Worm (Caenorhabditis elegans) whole organism, late embryonic: ENCODE measurements around the gene icl-1.
A peak's percentile ranks its signal among the peaks of the same experiment; 100 is the strongest.

ENCODE experiments used
- C08G9.2 ChIP-seq: sonication (generic microtip); optimal IDR thresholded peaks from 2 replicates; lab custom pipeline; 2016; ENCODE audit warnings: mild to moderate bottlenecking, missing genetic modification characterization, moderate library complexity, missing compliant biosample characterization
- C38D4.7 ChIP-seq: fragments of 200-800 bp; sonication (Bioruptor generic); optimal IDR thresholded peaks from 2 replicates; lab custom pipeline; 2018; ENCODE audit warnings: mild to moderate bottlenecking, missing genetic modification characterization, moderate library complexity, missing compliant biosample characterization
- F13H6.1 ChIP-seq: sonication (generic microtip); optimal IDR thresholded peaks from 2 replicates; lab custom pipeline; 2016; ENCODE audit warnings: missing genetic modification characterization, missing compliant biosample characterization
- K09A11.1 ChIP-seq: sonication (generic microtip); optimal IDR thresholded peaks from 2 replicates; lab custom pipeline; 2017; ENCODE audit warnings: antibody characterized with exemption, mild to moderate bottlenecking, missing genetic modification characterization, missing compliant biosample characterization; ENCODE audit not compliant: insufficient read depth
- ahr-1 ChIP-seq: sonication (generic microtip); optimal IDR thresholded peaks from 2 replicates; lab custom pipeline; 2016; ENCODE audit warnings: missing genetic modification characterization, missing compliant biosample characterization
- ama-1 ChIP-seq: fragments of 150-350 bp; optimal IDR thresholded peaks from 2 replicates; lab custom pipeline; 2014
- ceh-14 ChIP-seq: sonication (generic microtip); optimal IDR thresholded peaks from 2 replicates; lab custom pipeline; 2016; ENCODE audit warnings: missing genotype, missing genetic modification characterization, missing compliant biosample characterization
- ceh-18 ChIP-seq: sonication (generic microtip); optimal IDR thresholded peaks from 2 replicates; lab custom pipeline; 2016; ENCODE audit warnings: missing genetic modification characterization, missing compliant biosample characterization
- ceh-19 ChIP-seq: fragments of 200-800 bp; sonication (Bioruptor generic); optimal IDR thresholded peaks from 2 replicates; lab custom pipeline; 2018; ENCODE audit warnings: mild to moderate bottlenecking, missing genetic modification characterization, missing compliant biosample characterization
- ceh-22 ChIP-seq: sonication (generic microtip); optimal IDR thresholded peaks from 2 replicates; lab custom pipeline; 2017; ENCODE audit warnings: missing biosample characterization, missing genetic modification characterization
- ceh-30 ChIP-seq: fragments of 150-350 bp; optimal IDR thresholded peaks from 2 replicates; lab custom pipeline; 2014; ENCODE audit warnings: missing biosample characterization, missing genetic modification characterization
- ceh-45 ChIP-seq: fragments of 200-800 bp; sonication (Bioruptor generic); IDR thresholded peaks from 2 replicates; pipeline ENCODE4 v1.3.6; 2022; ENCODE audit warnings: missing genetic modification reagents, missing genetic modification characterization, missing compliant biosample characterization
- ceh-48 ChIP-seq: sonication (generic microtip); optimal IDR thresholded peaks from 2 replicates; lab custom pipeline; 2016; ENCODE audit warnings: missing genetic modification characterization, inconsistent platforms, missing compliant biosample characterization
- ceh-6 ChIP-seq: fragments of 200-800 bp; sonication (Bioruptor generic); optimal IDR thresholded peaks from 2 replicates; lab custom pipeline; 2018; ENCODE audit warnings: mild to moderate bottlenecking, missing genetic modification characterization, missing compliant biosample characterization
- che-1 ChIP-seq: sonication (generic microtip); optimal IDR thresholded peaks from 2 replicates; lab custom pipeline; 2016; ENCODE audit warnings: mild to moderate bottlenecking, missing genetic modification characterization, missing compliant biosample characterization
- dve-1 ChIP-seq: sonication (generic microtip); optimal IDR thresholded peaks from 2 replicates; lab custom pipeline; 2017; ENCODE audit warnings: antibody characterized with exemption, mild to moderate bottlenecking, missing genetic modification characterization, missing compliant biosample characterization
- elt-2 ChIP-seq: sonication (generic microtip); optimal IDR thresholded peaks from 2 replicates; lab custom pipeline; 2016; ENCODE audit warnings: missing genetic modification reagents, missing genetic modification characterization, missing compliant biosample characterization
- elt-4 ChIP-seq: sonication (generic microtip); optimal IDR thresholded peaks from 2 replicates; lab custom pipeline; 2016; ENCODE audit warnings: missing genetic modification characterization, missing compliant biosample characterization
- fkh-10 ChIP-seq: fragments of 150-350 bp; optimal IDR thresholded peaks from 2 replicates; lab custom pipeline; 2014; ENCODE audit warnings: missing biosample characterization, missing genetic modification reagents, missing genetic modification characterization
- fkh-6 ChIP-seq: sonication (generic microtip); optimal IDR thresholded peaks from 2 replicates; lab custom pipeline; 2016; ENCODE audit warnings: missing genetic modification characterization, missing compliant biosample characterization
- gmeb-2 ChIP-seq: sonication (generic microtip); optimal IDR thresholded peaks from 2 replicates; lab custom pipeline; 2016; ENCODE audit warnings: missing genetic modification characterization, inconsistent platforms, missing compliant biosample characterization
- hlh-13 ChIP-seq: fragments of 200-800 bp; sonication (Bioruptor generic); optimal IDR thresholded peaks from 2 replicates; lab custom pipeline; 2018; ENCODE audit warnings: mild to moderate bottlenecking, missing genetic modification characterization, missing compliant biosample characterization
- hlh-6 ChIP-seq: sonication (generic microtip); optimal IDR thresholded peaks from 2 replicates; lab custom pipeline; 2016; ENCODE audit warnings: missing genotype, missing genetic modification characterization, missing compliant biosample characterization
- hlh-8 ChIP-seq: sonication (generic microtip); optimal IDR thresholded peaks from 2 replicates; lab custom pipeline; 2016; ENCODE audit warnings: missing genotype, missing genetic modification characterization, missing compliant biosample characterization
- lim-6 ChIP-seq: sonication (generic microtip); optimal IDR thresholded peaks from 2 replicates; lab custom pipeline; 2016; ENCODE audit warnings: missing genetic modification characterization, missing compliant biosample characterization
- lin-11 ChIP-seq: fragments of 200-800 bp; sonication (Bioruptor generic); optimal IDR thresholded peaks from 2 replicates; lab custom pipeline; 2018; ENCODE audit warnings: mild to moderate bottlenecking, missing genetic modification characterization, missing compliant biosample characterization
- madf-2 ChIP-seq: sonication (generic microtip); optimal IDR thresholded peaks from 2 replicates; lab custom pipeline; 2017; ENCODE audit warnings: missing genetic modification characterization, missing compliant biosample characterization
- mec-3 ChIP-seq: sonication (generic microtip); optimal IDR thresholded peaks from 2 replicates; lab custom pipeline; 2016; ENCODE audit warnings: borderline replicate concordance, missing genetic modification characterization, missing compliant biosample characterization
- nhr-11 ChIP-seq: fragments of 150-350 bp; optimal IDR thresholded peaks from 2 replicates; lab custom pipeline; 2014; ENCODE audit warnings: missing biosample characterization, missing genetic modification characterization
- npax-4 ChIP-seq: sonication (generic microtip); optimal IDR thresholded peaks from 2 replicates; lab custom pipeline; 2016; ENCODE audit warnings: missing genetic modification characterization, missing compliant biosample characterization
- odd-2 ChIP-seq: sonication (generic microtip); optimal IDR thresholded peaks from 2 replicates; lab custom pipeline; 2017; ENCODE audit warnings: antibody characterized with exemption, mild to moderate bottlenecking, missing genetic modification characterization, missing compliant biosample characterization
- pat-9 ChIP-seq: fragments of 200-800 bp; sonication (Bioruptor generic); optimal IDR thresholded peaks from 2 replicates; lab custom pipeline; 2018; ENCODE audit warnings: mild to moderate bottlenecking, missing genetic modification characterization, moderate library complexity, missing compliant biosample characterization
- pqm-1 ChIP-seq: sonication (generic microtip); optimal IDR thresholded peaks from 2 replicates; lab custom pipeline; 2016; ENCODE audit warnings: missing genetic modification characterization, missing compliant biosample characterization
- sox-2 ChIP-seq: fragments of 200-800 bp; sonication (Bioruptor generic); IDR thresholded peaks from 2 replicates; pipeline ENCODE4 v1.3.6; 2022; ENCODE audit warnings: missing genetic modification reagents, missing genetic modification characterization, missing compliant biosample characterization
- sox-4 ChIP-seq: sonication (generic microtip); optimal IDR thresholded peaks from 2 replicates; lab custom pipeline; 2017; ENCODE audit warnings: mild to moderate bottlenecking, missing genetic modification characterization, inconsistent platforms, missing compliant biosample characterization
- ttx-3 ChIP-seq: sonication (generic microtip); optimal IDR thresholded peaks from 2 replicates; lab custom pipeline; 2016; ENCODE audit warnings: missing genetic modification reagents, missing genetic modification characterization, missing compliant biosample characterization
- unc-42 ChIP-seq: sonication (generic microtip); optimal IDR thresholded peaks from 2 replicates; lab custom pipeline; 2016; ENCODE audit warnings: missing genotype, missing genetic modification characterization, missing compliant biosample characterization
- unc-86 ChIP-seq: sonication (generic microtip); optimal IDR thresholded peaks from 2 replicates; lab custom pipeline; 2016; ENCODE audit warnings: missing genetic modification characterization, missing compliant biosample characterization

The icl-1 gene

ce11 chrV:724470-724890 lies 3.3 kb downstream of the icl-1 start:
- TF ChIP-seq lin-11 (tag; lab: Kevin White, UChicago) (no peak), fkh-6 (no peak), hlh-6 (no peak), C38D4.7 (GFP tag; lab: Kevin White, UChicago) (no peak), lim-6 (tag; lab: Kevin White, UChicago) (no peak), fkh-10 (no peak), sox-4 (no peak), gmeb-2 (tag; lab: Kevin White, UChicago) (no peak), elt-2 (tag; lab: Kevin White, UChicago) (no peak), ceh-14 (tag; lab: Kevin White, UChicago) (no peak), mec-3 (tag; lab: Kevin White, UChicago) (no peak), odd-2 (tag; lab: Kevin White, UChicago) (no peak)
- TF ChIP-seq, all 69 proteins: peak for 0

- TF ChIP-seq dve-1 (tag; lab: Kevin White, UChicago) (peak; percentile 56), ttx-3 (tag; lab: Kevin White, UChicago) (no peak), elt-2 (tag; lab: Kevin White, UChicago) (peak; percentile 41), F13H6.1 (tag; lab: Kevin White, UChicago) (no peak), ama-1 (lab: Kevin White, UChicago) (peak; percentile 26), ceh-19 (GFP tag; lab: Kevin White, UChicago) (no peak), che-1 (tag; lab: Kevin White, UChicago) (no peak), pqm-1 (tag; lab: Kevin White, UChicago) (peak; percentile 3)
These were observed 3.9 kb downstream of the icl-1 start, which contains the start of gene fbxb-72 for ce11 chrV:723895-724352. fbxb-72 (minus strand) TSS chrV:723952.

- no peak for TF ChIP-seq elt-4
- TF ChIP-seq dve-1 (tag; lab: Kevin White, UChicago): no peak
- no peak for TF ChIP-seq sox-2 (GFP tag; lab: Robert Waterston, UW)
- TF ChIP-seq madf-2: no peak
- no peak for TF ChIP-seq ceh-48 (tag; lab: Kevin White, UChicago)
- TF ChIP-seq, all 69 proteins: peak for 0
These were observed 4.9 kb downstream of the icl-1 start for ce11 chrV:722889-723288.

- TF ChIP-seq pat-9 (tag; lab: Kevin White, UChicago): no peak
- no peak for TF ChIP-seq ceh-6
- no peak for TF ChIP-seq ahr-1 (tag; lab: Kevin White, UChicago)
- TF ChIP-seq hlh-13 (GFP tag; lab: Kevin White, UChicago): no peak
- no peak for TF ChIP-seq C08G9.2 (tag; lab: Kevin White, UChicago)
- no peak for TF ChIP-seq hlh-8 (tag; lab: Kevin White, UChicago)
- no peak for TF ChIP-seq ceh-19 (GFP tag; lab: Kevin White, UChicago)
- no peak for TF ChIP-seq ceh-30 (tag; lab: Kevin White, UChicago)
- no peak for TF ChIP-seq unc-86 (tag; lab: Kevin White, UChicago)
- TF ChIP-seq K09A11.1 (tag; lab: Kevin White, UChicago): no peak
- no peak for TF ChIP-seq ama-1 (lab: Kevin White, UChicago)
- no peak for TF ChIP-seq ceh-22 (tag; lab: Kevin White, UChicago)
- no peak for TF ChIP-seq ceh-45
These were observed 8.1 kb downstream of the icl-1 start, which contains the start of gene srbc-40 for ce11 chrV:719731-720130. srbc-40 (minus strand) TSS chrV:719831.

ce11 chrV:712882-713281 lies 14.9 kb downstream of the icl-1 start, which contains the start of gene cyp-33C11:
cyp-33C11 (minus strand) TSS chrV:712982.
- TF ChIP-seq ahr-1 (tag; lab: Kevin White, UChicago) (no peak), unc-42 (tag; lab: Kevin White, UChicago) (no peak), hlh-13 (GFP tag; lab: Kevin White, UChicago) (no peak), npax-4 (no peak), nhr-11 (tag; lab: Kevin White, UChicago) (no peak), ceh-18 (tag; lab: Kevin White, UChicago) (no peak)
